Fruit fly (Drosophila melanogaster): ENCODE data around the gene kirre.

The kirre gene

DNA sequence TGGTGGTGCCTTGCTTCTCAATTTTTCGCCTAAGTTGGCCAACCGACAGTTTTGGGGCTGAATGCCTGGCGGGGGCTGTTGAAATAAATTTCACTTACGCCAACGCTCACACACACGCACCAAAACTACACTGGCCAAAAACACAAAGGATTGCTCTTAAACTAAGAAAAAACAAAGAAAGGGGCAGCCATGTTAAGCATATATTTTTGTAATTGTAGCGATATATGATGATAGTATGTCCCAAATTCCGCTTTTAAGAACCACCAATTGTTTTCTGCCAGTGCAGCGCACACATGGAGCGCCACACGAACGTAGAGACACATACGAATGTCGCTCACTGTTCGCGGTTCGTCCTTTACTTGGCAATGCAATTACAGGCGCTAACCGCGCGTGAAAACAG is 328.1 kb downstream of the kirre start (continued):
- TF ChIP-seq CG6276 (GFP tag; optimal IDR thresholded peaks at IDR 0.05) (no peak), CG31627 (GFP tag; optimal IDR thresholded peaks at IDR 0.05) (peak; percentile 23), CG6808 (GFP tag; optimal IDR thresholded peaks at IDR 0.05) (peak; percentile 29), CG9139 (GFP tag; optimal IDR thresholded peaks at IDR 0.05) (no peak), Ets96B (tag; optimal IDR thresholded peaks at IDR 0.05) (peak; percentile 5), dac (GFP tag; optimal IDR thresholded peaks at IDR 0.05) (no peak), CG1621 (tag; optimal IDR thresholded peaks at IDR 0.05) (peak; percentile 35), CG8119 (GFP tag; IDR thresholded peaks at IDR 0.05) (0 out of 3 replicates have a peak, but pooled peaks have one; percentile 22), CG11902 (GFP tag; optimal IDR thresholded peaks at IDR 0.05) (peak; percentile 7), CG6854 (GFP tag; optimal IDR thresholded peaks at IDR 0.05) (no peak), CG6792 (GFP tag; optimal IDR thresholded peaks at IDR 0.05) (peak; percentile 12), CG11762 (GFP tag; optimal IDR thresholded peaks at IDR 0.05; ENCODE audit: insufficient read depth) (no peak), salr (GFP tag; optimal IDR thresholded peaks at IDR 0.05) (peak in 1 of 2 experiments; percentile 21), topi (GFP tag; optimal IDR thresholded peaks at IDR 0.05) (peak; percentile 27), Sox102F (GFP tag; optimal IDR thresholded peaks at IDR 0.05) (peak; percentile 26), CG15336 (GFP tag; IDR thresholded peaks at IDR 0.05) (peak; percentile 28; the same call in 1 of the 2 replicates), CG34406 (GFP tag; optimal IDR thresholded peaks at IDR 0.05) (peak; percentile 13), fd85E (GFP tag; optimal IDR thresholded peaks at IDR 0.05) (no peak), CG7368 (GFP tag; optimal IDR thresholded peaks at IDR 0.05) (peak; percentile 15), CG3032 (tag; optimal IDR thresholded peaks at IDR 0.05) (peak; percentile 8), svp (GFP tag) (peak; percentile 71), esn (GFP tag; optimal IDR thresholded peaks at IDR 0.05) (peak; percentile 33), Hr4 (GFP tag; optimal IDR thresholded peaks at IDR 0.05) (no peak), Blimp-1 (GFP tag; optimal IDR thresholded peaks at IDR 0.05) (no peak), Lpt (GFP tag; optimal IDR thresholded peaks at IDR 0.05) (no peak), Met (GFP tag; optimal IDR thresholded peaks at IDR 0.05) (peak; percentile 50), Sox14 (GFP tag; optimal IDR thresholded peaks at IDR 0.05) (peak; percentile 21), pdm3 (GFP tag; optimal IDR thresholded peaks at IDR 0.05) (peak; percentile 50), CG32006 (GFP tag; optimal IDR thresholded peaks at IDR 0.05) (peak; percentile 41), Eip93F (GFP tag; optimal IDR thresholded peaks at IDR 0.05) (no peak), Eip75B (GFP tag; optimal IDR thresholded peaks at IDR 0.05) (peak; percentile 13), acj6 (GFP tag; optimal IDR thresholded peaks at IDR 0.05) (peak; percentile 46), eg (GFP tag; IDR thresholded peaks at IDR 0.05) (0 out of 3 replicates have a peak, but pooled peaks have one; percentile 46), fd59A (GFP tag; optimal IDR thresholded peaks at IDR 0.05) (peak; percentile 37), CG4318 (GFP tag; optimal IDR thresholded peaks at IDR 0.05) (no peak)

DNA sequence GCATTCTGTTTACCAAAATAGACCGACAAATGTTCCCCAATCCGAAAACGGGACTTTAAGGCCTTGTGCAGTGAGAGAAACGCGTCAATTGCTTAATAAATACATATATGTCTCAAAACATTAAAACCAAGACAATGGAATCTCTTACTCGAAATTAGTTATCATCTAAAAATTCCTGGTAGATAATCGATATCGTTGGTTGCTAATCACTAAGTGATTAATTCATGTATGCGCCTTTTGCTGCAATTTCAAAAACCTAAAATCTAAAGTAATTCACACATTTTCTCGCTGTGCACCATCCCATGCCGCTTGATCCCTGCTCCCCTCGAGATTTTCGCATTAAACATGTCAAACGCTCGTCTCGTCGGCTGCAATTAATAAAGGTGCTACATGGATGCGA is 333.4 kb downstream of the kirre start:
- TF ChIP-seq CG3919 (GFP tag; optimal IDR thresholded peaks at IDR 0.05) (peak; percentile 23), Met (GFP tag; optimal IDR thresholded peaks at IDR 0.05) (no peak), topi (GFP tag; optimal IDR thresholded peaks at IDR 0.05) (no peak), Eip78C (GFP tag) (peak; percentile 58), CG32006 (GFP tag; optimal IDR thresholded peaks at IDR 0.05) (peak; percentile 51), CG7368 (GFP tag; optimal IDR thresholded peaks at IDR 0.05) (no peak), CG8119 (GFP tag; IDR thresholded peaks at IDR 0.05) (no peak), acj6 (GFP tag; optimal IDR thresholded peaks at IDR 0.05) (peak; percentile 28), CG6792 (GFP tag; optimal IDR thresholded peaks at IDR 0.05) (no peak), fd59A (GFP tag; optimal IDR thresholded peaks at IDR 0.05) (peak; percentile 24), Sox14 (GFP tag; optimal IDR thresholded peaks at IDR 0.05) (peak; percentile 24), Smox (GFP tag; optimal IDR thresholded peaks at IDR 0.05) (no peak), dac (GFP tag; optimal IDR thresholded peaks at IDR 0.05) (no peak), CG6163 (GFP tag; IDR thresholded peaks at IDR 0.05) (0 out of 3 replicates have a peak, but pooled peaks have one; percentile 15), Hr39 (GFP tag; optimal IDR thresholded peaks at IDR 0.05) (no peak), CG31627 (GFP tag; optimal IDR thresholded peaks at IDR 0.05) (no peak), dsx (GFP tag; optimal IDR thresholded peaks at IDR 0.05; ENCODE audit: poor library complexity, severe bottlenecking) (no peak), achi (GFP tag; optimal IDR thresholded peaks at IDR 0.05) (peak; percentile 25), CG15336 (GFP tag; IDR thresholded peaks at IDR 0.05) (0 out of 2 replicates have a peak, but pooled peaks have one; percentile 18), salr (GFP tag; optimal IDR thresholded peaks at IDR 0.05) (no peak), Eip93F (GFP tag; optimal IDR thresholded peaks at IDR 0.05) (no peak), spab (GFP tag; optimal IDR thresholded peaks at IDR 0.05) (no peak), CG9139 (GFP tag; optimal IDR thresholded peaks at IDR 0.05) (no peak), OdsH (GFP tag; optimal IDR thresholded peaks at IDR 0.05) (peak; percentile 6), CG11294 (GFP tag; IDR thresholded peaks at IDR 0.05) (no peak), CG6276 (GFP tag; optimal IDR thresholded peaks at IDR 0.05) (no peak), CG8632 (GFP tag; optimal IDR thresholded peaks at IDR 0.05) (no peak), ss (GFP tag; optimal IDR thresholded peaks at IDR 0.05) (no peak), Ets21C (GFP tag; optimal IDR thresholded peaks at IDR 0.05) (no peak), CG1621 (tag; optimal IDR thresholded peaks at IDR 0.05) (no peak), Sox102F (GFP tag; optimal IDR thresholded peaks at IDR 0.05) (no peak)

Data from whole organism, prepupa.